Worm (Caenorhabditis elegans): Measurements from ENCODE around the gene F39F10.5.

ce11 chrX:16863320-16863719 lies 50.2 kb downstream of the F39F10.5 start:
- TF ChIP-seq ceh-43 (GFP tag; optimal IDR thresholded peaks at IDR 0.05) (no peak), lin-32 (GFP tag; optimal IDR thresholded peaks at IDR 0.05) (no peak)
